Fruit fly (Drosophila melanogaster): Measurements from ENCODE around the gene GckIII.

Gene GckIII

DNA sequence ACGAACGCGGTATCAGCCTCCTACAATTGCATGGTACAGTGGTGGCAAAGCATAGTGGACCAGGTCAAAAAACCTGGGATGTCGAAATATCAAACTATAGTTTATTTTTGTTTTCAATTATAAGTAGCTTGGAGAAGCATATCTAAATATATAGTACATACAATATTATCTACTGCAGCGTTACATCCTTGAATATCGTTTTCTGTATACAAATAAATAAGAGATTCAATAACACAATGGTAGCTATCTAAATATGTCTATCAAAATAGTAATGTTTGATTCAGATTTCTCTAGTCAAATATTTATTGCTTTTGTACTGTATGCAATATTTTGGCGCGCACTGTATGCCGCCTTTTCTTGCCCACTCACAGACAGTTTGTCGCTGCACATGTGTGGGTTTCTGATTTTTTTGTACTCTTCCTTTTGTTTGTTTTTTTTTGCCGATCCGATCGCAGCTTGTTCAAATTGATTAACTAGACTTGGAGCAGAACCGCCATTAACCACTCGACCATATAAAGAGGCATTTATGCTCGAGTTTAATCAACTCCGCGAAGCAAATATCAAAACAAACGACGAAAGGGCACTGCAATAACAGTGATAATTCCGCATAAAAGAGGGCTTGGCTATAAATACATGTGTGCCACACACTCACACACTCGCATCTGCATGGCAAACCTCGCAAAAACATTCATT, 4.5 kb upstream of the GckIII start (continued):
- TF ChIP-seq Sox102F (GFP tag; optimal IDR thresholded peaks at IDR 0.05) (peak; percentile 96), otp (GFP tag; IDR thresholded peaks at IDR 0.05) (peak; percentile 92), Meics (GFP tag; optimal IDR thresholded peaks at IDR 0.05) (peak; percentile 95), CG2202 (tag; optimal IDR thresholded peaks at IDR 0.05) (peak; percentile 95), stwl (tag; optimal IDR thresholded peaks at IDR 0.05) (peak; percentile 40), CG7372 (GFP tag; IDR thresholded peaks at IDR 0.05) (peak; percentile 88), cato (GFP tag; optimal IDR thresholded peaks at IDR 0.05; ENCODE audit: borderline replicate concordance) (peak; percentile 94), dimm (GFP tag; IDR thresholded peaks at IDR 0.05) (0 out of 2 replicates have a peak, but pooled peaks have one; percentile 72), chif (GFP tag; optimal IDR thresholded peaks at IDR 0.05) (peak; percentile 89 to 93), nerfin-2 (GFP tag; IDR thresholded peaks at IDR 0.05; ENCODE audit: partially characterized antibody) (no peak), CG2199 (GFP tag; IDR thresholded peaks at IDR 0.05) (peak; percentile 87), Myb (GFP tag; optimal IDR thresholded peaks at IDR 0.05) (peak; percentile 25), Eip74EF (GFP tag; optimal IDR thresholded peaks at IDR 0.05) (peak in 1 of 2 experiments; percentile 98), CG10321 (GFP tag; IDR thresholded peaks at IDR 0.05) (peak; percentile 67; the same call in 1 of the 2 replicates), C15 (GFP tag; IDR thresholded peaks at IDR 0.05) (peak; percentile 73; the same call in 2 of the 3 replicates), CG15269 (tag; optimal IDR thresholded peaks at IDR 0.05) (peak; percentile 96), vnd (GFP tag; IDR thresholded peaks at IDR 0.05; ENCODE audit: partially characterized antibody) (no peak), Opbp (GFP tag; IDR thresholded peaks at IDR 0.05; ENCODE audit: partially characterized antibody) (no peak), CG14710 (tag; optimal IDR thresholded peaks at IDR 0.05) (peak; percentile 96), CG1832 (GFP tag; optimal IDR thresholded peaks at IDR 0.05) (no peak), Hmx (GFP tag; optimal IDR thresholded peaks at IDR 0.05) (peak; percentile 83), bigmax (GFP tag; optimal IDR thresholded peaks at IDR 0.05) (no peak), ttk (GFP tag; IDR thresholded peaks at IDR 0.05) (peak; percentile 86), ERR (GFP tag; optimal IDR thresholded peaks at IDR 0.05) (peak; percentile 67), kni (GFP tag; optimal IDR thresholded peaks at IDR 0.05) (peak; percentile 69), CG4404 (GFP tag; IDR thresholded peaks at IDR 0.05) (peak; percentile 78), sima (GFP tag; optimal IDR thresholded peaks at IDR 0.05) (peak; percentile 82), chn (GFP tag; optimal IDR thresholded peaks at IDR 0.05) (peak; percentile 92), CG31441 (GFP tag; IDR thresholded peaks at IDR 0.05) (peak; percentile 98), CG17359 (tag; optimal IDR thresholded peaks at IDR 0.05) (peak; percentile 95), PHDP (tag; optimal IDR thresholded peaks at IDR 0.05) (peak; percentile 97), Nf-YA (GFP tag; IDR thresholded peaks at IDR 0.05) (peak; percentile 78), pfk (GFP tag; optimal IDR thresholded peaks at IDR 0.05) (no peak), tio (GFP tag; optimal IDR thresholded peaks at IDR 0.05) (peak; percentile 97), Bteb2 (GFP tag; optimal IDR thresholded peaks at IDR 0.05) (peak; percentile 91), CG8290 (GFP tag; optimal IDR thresholded peaks at IDR 0.05) (peak; percentile 95), CG8290 (tag; optimal IDR thresholded peaks at IDR 0.05) (peak; percentile 72 to 90), sd (tag; optimal IDR thresholded peaks at IDR 0.05) (peak; percentile 85), E2f2 (GFP tag; IDR thresholded peaks at IDR 0.05) (peak; percentile 78), Neu2 (GFP tag; optimal IDR thresholded peaks at IDR 0.05; ENCODE audit: borderline replicate concordance) (no peak), ato (GFP tag; IDR thresholded peaks at IDR 0.05; ENCODE audit: partially characterized antibody) (no peak), Oaz (GFP tag; IDR thresholded peaks at IDR 0.05) (peak; percentile 92), Oli (tag; optimal IDR thresholded peaks at IDR 0.05) (peak; percentile 97), Rx (GFP tag; IDR thresholded peaks at IDR 0.05) (peak; percentile 91), cad (GFP tag; optimal IDR thresholded peaks at IDR 0.05) (no peak), CG9437 (GFP tag; optimal IDR thresholded peaks at IDR 0.05) (peak; percentile 94), CG13123 (GFP tag; optimal IDR thresholded peaks at IDR 0.05) (peak; percentile 91), dmrt99B (tag; optimal IDR thresholded peaks at IDR 0.05) (peak; percentile 97), CG4328 (GFP tag; optimal IDR thresholded peaks at IDR 0.05) (peak; percentile 91)
